Worm (Caenorhabditis elegans): Measurements from ENCODE around the gene C05C10.7.
A peak's percentile ranks its signal among the peaks of the same experiment; 100 is the strongest.

ce11 chrII:9974210-9974609 is 35.4 kb upstream of the C05C10.7 start:
- peak; percentile 82 for TF ChIP-seq pqm-1 (tag; optimal IDR thresholded peaks at IDR 0.05)
- TF ChIP-seq ama-1 (optimal IDR thresholded peaks at IDR 0.05), result no peak
- no peak for TF ChIP-seq tbx-2 (tag; optimal IDR thresholded peaks at IDR 0.05)
- TF ChIP-seq unc-39 (tag; optimal IDR thresholded peaks at IDR 0.05), result no peak

All from whole organism, L3 larva.